Worm (Caenorhabditis elegans): ENCODE measurements around the gene F13B12.3.

The F13B12.3 gene

DNA sequence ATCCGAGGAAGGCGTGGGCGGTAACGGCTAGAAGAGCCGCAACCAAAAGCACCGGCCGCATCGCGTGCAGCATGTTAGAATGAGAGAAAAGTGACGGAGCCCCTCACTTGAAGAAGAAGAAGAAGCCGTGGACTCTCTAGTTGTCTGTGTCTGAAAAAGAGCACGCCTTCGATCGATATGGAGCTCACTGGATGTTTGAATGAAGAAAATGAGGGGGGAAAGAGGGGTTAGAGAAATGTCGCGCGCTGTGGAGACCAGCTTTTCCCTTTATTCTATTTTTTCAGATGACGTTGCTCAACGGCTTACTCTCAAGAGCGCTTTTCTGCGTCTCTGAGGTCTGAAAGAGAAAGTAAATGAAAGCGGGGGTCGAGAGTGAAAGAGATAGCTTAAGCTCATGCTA is 42.8 kb downstream of the F13B12.3 start, which contains the start of gene egl-21 (continued):
- no peak for TF ChIP-seq snpc-4 (tag; optimal IDR thresholded peaks at IDR 0.05)
- TF ChIP-seq lin-15B (tag; optimal IDR thresholded peaks at IDR 0.05): no peak
- peak; percentile 5 to 67 for TF ChIP-seq lsy-2 (tag; optimal IDR thresholded peaks at IDR 0.05)
- TF ChIP-seq ztf-11 (tag; optimal IDR thresholded peaks at IDR 0.05): no peak
- TF ChIP-seq ceh-28 (tag; optimal IDR thresholded peaks at IDR 0.05): peak; percentile 17
- TF ChIP-seq ceh-32 (tag; optimal IDR thresholded peaks at IDR 0.05; ENCODE audit: poor library complexity): no peak
- TF ChIP-seq nhr-237 (tag; optimal IDR thresholded peaks at IDR 0.05): no peak
- TF ChIP-seq daf-12 (tag; optimal IDR thresholded peaks at IDR 0.05): no peak
- peak; percentile 57 for TF ChIP-seq hlh-30 (tag; optimal IDR thresholded peaks at IDR 0.05; ENCODE audit: insufficient read depth)
- TF ChIP-seq dpl-1 (GFP tag; optimal IDR thresholded peaks at IDR 0.05): peak; percentile 6
- no peak for TF ChIP-seq daf-16 (GFP tag; optimal IDR thresholded peaks at IDR 0.05)
- TF ChIP-seq daf-16 (tag; optimal IDR thresholded peaks at IDR 0.05): no peak
- peak in 1 of 2 experiments; percentile 57 for TF ChIP-seq hif-1 (tag; optimal IDR thresholded peaks at IDR 0.05)

DNA sequence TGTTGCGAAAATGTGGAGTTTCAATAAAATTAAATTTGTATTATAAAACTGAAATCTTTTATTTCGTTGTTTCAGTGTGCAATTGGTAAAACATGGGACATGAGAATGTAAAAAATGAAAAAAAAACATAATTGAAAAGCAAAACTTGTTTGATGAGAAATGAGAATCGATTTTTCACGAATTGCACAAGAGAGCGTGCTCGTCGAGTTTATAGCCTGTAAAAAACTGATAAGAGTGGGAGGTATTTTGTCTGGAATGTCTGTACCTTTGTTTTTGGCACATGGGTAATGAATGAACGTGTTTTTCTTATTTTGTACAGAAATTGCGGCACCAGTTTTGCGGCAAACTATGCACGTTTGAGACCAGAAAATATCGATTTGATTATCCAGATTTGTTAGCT is 43.7 kb downstream of the F13B12.3 start:
- TF ChIP-seq nhr-76 (tag; optimal IDR thresholded peaks at IDR 0.05) (no peak), F49E8.2 (tag; optimal IDR thresholded peaks at IDR 0.05; ENCODE audit: borderline replicate concordance) (no peak), tra-1 (GFP tag; IDR thresholded peaks at IDR 0.05) (no peak), dmd-6 (GFP tag; IDR thresholded peaks at IDR 0.05) (0 out of 2 replicates have a peak, but pooled peaks have one; percentile 9), nhr-111 (GFP tag; optimal IDR thresholded peaks at IDR 0.05) (no peak), pqm-1 (tag; optimal IDR thresholded peaks at IDR 0.05) (peak; percentile 26), daf-16 (GFP tag; optimal IDR thresholded peaks at IDR 0.05) (no peak), daf-16 (tag; optimal IDR thresholded peaks at IDR 0.05) (peak; percentile 47), fos-1 (tag; optimal IDR thresholded peaks at IDR 0.05) (no peak), ztf-11 (tag; optimal IDR thresholded peaks at IDR 0.05) (no peak), spr-1 (tag; optimal IDR thresholded peaks at IDR 0.05) (no peak), ceh-62 (tag; optimal IDR thresholded peaks at IDR 0.05) (no peak), hlh-30 (tag; optimal IDR thresholded peaks at IDR 0.05; ENCODE audit: insufficient read depth) (peak; percentile 22), mdl-1 (tag; optimal IDR thresholded peaks at IDR 0.05) (peak in 1 of 2 experiments; percentile 7), mxl-3 (GFP tag; optimal IDR thresholded peaks at IDR 0.05) (no peak), ces-1 (GFP tag; optimal IDR thresholded peaks at IDR 0.05) (no peak), nhr-11 (tag; optimal IDR thresholded peaks at IDR 0.05) (no peak), duxl-1 (tag; optimal IDR thresholded peaks at IDR 0.05; ENCODE audit: poor library complexity) (no peak), attf-4 (tag; optimal IDR thresholded peaks at IDR 0.05) (no peak), zip-11 (GFP tag; IDR thresholded peaks at IDR 0.05) (no peak), mes-2 (tag; optimal IDR thresholded peaks at IDR 0.05; ENCODE audit: poor library complexity, severe bottlenecking) (no peak), nhr-28 (tag; optimal IDR thresholded peaks at IDR 0.05) (peak; percentile 26)

DNA sequence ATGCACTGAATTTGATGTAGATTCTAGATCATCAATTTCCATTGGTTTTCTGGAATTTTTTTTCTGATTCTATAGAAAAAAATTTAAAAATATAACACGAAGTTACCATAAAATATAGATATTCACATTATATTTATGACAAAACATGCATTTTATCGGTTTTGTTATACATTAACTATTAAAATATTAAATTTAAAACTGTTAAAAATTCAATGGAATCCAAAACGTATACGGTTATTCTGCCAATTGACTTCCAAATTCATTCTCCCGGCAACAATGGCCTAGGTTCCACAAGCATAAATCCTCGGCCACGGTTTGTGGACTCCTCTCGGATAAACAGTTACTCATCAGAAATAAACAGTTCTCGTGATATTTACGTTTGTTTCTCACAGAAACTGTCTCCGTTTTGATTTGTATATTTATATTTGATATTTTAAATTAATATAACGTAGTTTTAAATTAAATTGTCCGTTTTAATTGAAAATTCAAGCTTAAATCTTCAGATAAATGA is 44.7 kb downstream of the F13B12.3 start, which contains the start of the genes F01D4.5 and ced-5:
F01D4.5 (minus strand) TSS at position 51 of the 511 bp plus-strand sequence.
ced-5 (plus strand) TSS at position 504 of the 511 bp plus-strand sequence.
- no peak for TF ChIP-seq aly-2 (tag; optimal IDR thresholded peaks at IDR 0.05)
- TF ChIP-seq pqm-1 (tag; optimal IDR thresholded peaks at IDR 0.05): no peak
- TF ChIP-seq pha-4 (GFP tag; IDR thresholded peaks at IDR 0.05): no peak
- peak; percentile 45 for TF ChIP-seq pha-4 (tag; optimal IDR thresholded peaks at IDR 0.05)
- no peak for TF ChIP-seq mxl-2 (GFP tag; conservative IDR thresholded peaks at IDR 0.05)
- no peak for TF ChIP-seq dmd-8 (GFP tag; IDR thresholded peaks at IDR 0.05)
- no peak for TF ChIP-seq nhr-11 (tag; optimal IDR thresholded peaks at IDR 0.05)
- TF ChIP-seq ceh-62 (tag; optimal IDR thresholded peaks at IDR 0.05): no peak
- TF ChIP-seq tra-1 (GFP tag; IDR thresholded peaks at IDR 0.05): peak; percentile 70
- TF ChIP-seq attf-4 (tag; optimal IDR thresholded peaks at IDR 0.05): no peak
- TF ChIP-seq D1046.2 (GFP tag; IDR thresholded peaks at IDR 0.05): no peak
- peak; percentile 0 for TF ChIP-seq fkh-10 (GFP tag; optimal IDR thresholded peaks at IDR 0.05)
- TF ChIP-seq nhr-102 (tag; optimal IDR thresholded peaks at IDR 0.05): peak; percentile 73
- 0 out of 2 replicates have a peak, but pooled peaks have one; percentile 59 for TF ChIP-seq snpc-1.2 (GFP tag; IDR thresholded peaks at IDR 0.05)
- TF ChIP-seq saeg-2 (GFP tag; IDR thresholded peaks at IDR 0.05): no peak
- peak; percentile 99 for TF ChIP-seq mes-2 (tag; optimal IDR thresholded peaks at IDR 0.05; ENCODE audit: poor library complexity, severe bottlenecking)
- peak; percentile 89 for TF ChIP-seq dve-1 (tag; optimal IDR thresholded peaks at IDR 0.05; ENCODE audit: insufficient read depth)
- no peak for TF ChIP-seq ceh-82 (tag; optimal IDR thresholded peaks at IDR 0.05)
- peak; percentile 91 for TF ChIP-seq dmd-9 (GFP tag; IDR thresholded peaks at IDR 0.05)
- peak; percentile 88 for TF ChIP-seq nhr-6 (tag; optimal IDR thresholded peaks at IDR 0.05)
- TF ChIP-seq dpl-1 (GFP tag; optimal IDR thresholded peaks at IDR 0.05): peak; percentile 85
- no peak for TF ChIP-seq lin-1 (GFP tag; IDR thresholded peaks at IDR 0.05)
- no peak for TF ChIP-seq lin-29 (GFP tag; IDR thresholded peaks at IDR 0.05)
- peak; percentile 21; the same call in 1 of the 2 replicates for TF ChIP-seq T26A8.4 (GFP tag; IDR thresholded peaks at IDR 0.05)
- no peak for TF ChIP-seq fos-1 (tag; optimal IDR thresholded peaks at IDR 0.05)
